Fruit fly (Drosophila melanogaster): ENCODE results near the gene Lamtor4.

DNA sequence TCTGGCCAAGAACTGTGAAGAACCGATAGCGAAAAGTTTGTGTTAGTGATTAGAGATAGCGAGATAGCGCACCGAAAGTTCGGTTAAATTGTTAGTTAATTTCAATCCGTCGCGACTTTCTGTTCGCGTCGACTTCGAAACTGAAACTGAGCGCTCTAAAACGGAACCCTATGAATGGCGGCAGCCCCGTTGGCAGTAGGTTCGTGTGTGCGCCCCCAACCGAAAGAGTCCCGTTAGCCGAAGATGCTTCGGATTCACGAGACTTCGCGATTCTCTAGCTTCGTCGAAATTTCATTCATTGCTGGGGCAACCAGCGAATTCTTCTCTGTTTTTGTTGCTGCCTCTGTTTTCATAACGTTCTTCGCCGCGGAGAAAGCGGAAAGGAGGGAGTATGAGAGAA lies 28.8 kb downstream of the Lamtor4 start:
- TF ChIP-seq Dif (GFP tag; optimal IDR thresholded peaks at IDR 0.05; ENCODE audit: partially characterized antibody) (no peak), fru (GFP tag; optimal IDR thresholded peaks at IDR 0.05) (no peak), OdsH (GFP tag; optimal IDR thresholded peaks at IDR 0.05) (no peak), Hr83 (GFP tag; optimal IDR thresholded peaks at IDR 0.05; ENCODE audit: poor library complexity, severe bottlenecking) (no peak), ey (GFP tag; optimal IDR thresholded peaks at IDR 0.05) (no peak), dsf (GFP tag; optimal IDR thresholded peaks at IDR 0.05; ENCODE audit: borderline replicate concordance) (no peak), Myc (optimal IDR thresholded peaks at IDR 0.05) (no peak), tai (GFP tag; optimal IDR thresholded peaks at IDR 0.05) (no peak), h (GFP tag; optimal IDR thresholded peaks at IDR 0.05) (no peak)

Measured in whole organism, wandering third instar larva.